Fruit fly (Drosophila melanogaster) Kc167 (cell line): ENCODE results near the gene GAA1.

ENCODE experiments used
- Myc ChIP-seq: fragments of >200 bp; optimal IDR thresholded peaks from 2 replicates; lab custom pipeline; 2017; ENCODE audit warnings: missing external identifiers
- Sin3A ChIP-seq: fragments of >200 bp; optimal IDR thresholded peaks from 2 replicates; lab custom pipeline; 2018; ENCODE audit warnings: missing external identifiers
- insv ChIP-seq: fragments of >200 bp; optimal IDR thresholded peaks from 3 replicates; lab custom pipeline; 2018; ENCODE audit warnings: missing external identifiers
- ttk ChIP-seq: sonication (Bioruptor generic); optimal IDR thresholded peaks from 2 replicates; lab custom pipeline; 2017; ENCODE audit warnings: missing external identifiers

DNA sequence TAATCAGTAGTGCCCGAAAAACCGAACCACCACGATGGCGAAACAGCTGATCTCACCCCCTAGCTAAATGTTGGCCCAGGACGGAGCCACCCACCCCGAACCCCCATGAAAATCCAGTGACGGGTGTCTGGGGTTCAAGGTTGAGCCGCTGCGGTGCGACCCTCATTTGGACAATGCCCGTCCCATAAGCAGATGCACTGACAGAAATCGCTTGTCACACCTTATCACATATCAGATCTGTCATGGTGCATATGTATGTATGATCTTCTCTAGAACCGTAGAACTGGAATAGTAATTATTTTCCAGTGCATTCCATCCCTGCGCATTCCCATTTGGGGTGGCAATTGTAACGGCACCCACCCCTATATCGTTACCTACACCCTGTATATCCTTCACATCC is 15.8 kb upstream of the GAA1 start:
- no peak for TF ChIP-seq ttk (lab: Kevin White, UChicago)
- no peak for TF ChIP-seq Myc (lab: Kevin White, UChicago)
- no peak for TF ChIP-seq Sin3A (lab: Kevin White, UChicago)
- no peak for TF ChIP-seq insv
